Worm (Caenorhabditis elegans) whole organism, midembryonic: ENCODE data around the gene mrpl-32.

ENCODE experiments used
- T22C8.4 ChIP-seq: fragments of 200-800 bp; sonication (Bioruptor generic); IDR thresholded peaks from 2 replicates; pipeline ENCODE4 v1.3.6; 2022; ENCODE audit warnings: missing genetic modification characterization, missing compliant biosample characterization
- cog-1 ChIP-seq: sonication (generic microtip); optimal IDR thresholded peaks from 2 replicates; lab custom pipeline; 2016; ENCODE audit warnings: missing genetic modification characterization, missing compliant biosample characterization
- flt-1 ChIP-seq: fragments of 200-800 bp; sonication (Bioruptor generic); IDR thresholded peaks from 2 replicates; pipeline ENCODE4 v1.3.6; 2022; ENCODE audit warnings: missing genetic modification characterization, missing compliant biosample characterization
- klf-2 ChIP-seq: fragments of 200-800 bp; sonication (Bioruptor generic); conservative IDR thresholded peaks from 2 replicates; pipeline ENCODE4 v1.3.6; 2022; ENCODE audit warnings: missing genetic modification reagents, missing genetic modification characterization, missing compliant biosample characterization
- med-1 ChIP-seq: sonication (generic microtip); optimal IDR thresholded peaks from 2 replicates; lab custom pipeline; 2017; ENCODE audit warnings: missing genetic modification characterization, mild to moderate bottlenecking, missing compliant biosample characterization, antibody characterized with exemption, missing genetic modification reagents; ENCODE audit not compliant: insufficient read depth
- ref-1 ChIP-seq: fragments of 200-800 bp; sonication (Bioruptor generic); conservative IDR thresholded peaks from 2 replicates; pipeline ENCODE4 v1.3.6; 2022; ENCODE audit warnings: missing genetic modification reagents, missing genetic modification characterization, missing compliant biosample characterization
- tab-1 ChIP-seq: fragments of 200-800 bp; sonication (Bioruptor generic); IDR thresholded peaks from 2 replicates; pipeline ENCODE4 v1.3.6; 2022; ENCODE audit warnings: missing genetic modification characterization, missing compliant biosample characterization
- ztf-23 ChIP-seq: fragments of 200-800 bp; sonication (Bioruptor generic); IDR thresholded peaks from 2 replicates; pipeline ENCODE4 v1.3.6; 2022; ENCODE audit warnings: missing genetic modification reagents, missing genetic modification characterization, missing compliant biosample characterization
- ztf-29 ChIP-seq: fragments of 200-800 bp; sonication (Bioruptor generic); IDR thresholded peaks from 2 replicates; pipeline ENCODE4 v1.3.6; 2022; ENCODE audit warnings: missing genetic modification reagents, missing genetic modification characterization, missing compliant biosample characterization

mrpl-32 gene

ce11 chrIII:8413501-8413900 lies 36.1 kb upstream of the mrpl-32 start:
- no peak for TF ChIP-seq cog-1 (tag; lab: Kevin White, UChicago)
- TF ChIP-seq T22C8.4 = no peak
- TF ChIP-seq ztf-29 = no peak
- no peak for TF ChIP-seq klf-2 (GFP tag; lab: Robert Waterston, UW)
- TF ChIP-seq ref-1 (GFP tag; lab: Robert Waterston, UW) = no peak
- TF ChIP-seq ztf-23 = no peak
- no peak for TF ChIP-seq tab-1 (GFP tag; lab: Robert Waterston, UW)
- no peak for TF ChIP-seq flt-1 (GFP tag; lab: Robert Waterston, UW)

- TF ChIP-seq ref-1 (GFP tag; lab: Robert Waterston, UW) = no peak
- no peak for TF ChIP-seq flt-1 (GFP tag; lab: Robert Waterston, UW)
- no peak for TF ChIP-seq ztf-23
- no peak for TF ChIP-seq tab-1 (GFP tag; lab: Robert Waterston, UW)
- no peak for TF ChIP-seq klf-2 (GFP tag; lab: Robert Waterston, UW)
- no peak for TF ChIP-seq cog-1 (tag; lab: Kevin White, UChicago)
- no peak for TF ChIP-seq ztf-29
- no peak for TF ChIP-seq med-1 (GFP tag; lab: Kevin White, UChicago)
- no peak for TF ChIP-seq T22C8.4
Observed at ce11 chrIII:8416871-8417191, 32.7 kb upstream of the mrpl-32 start.

- TF ChIP-seq med-1 (GFP tag; lab: Kevin White, UChicago) (no peak), klf-2 (GFP tag; lab: Robert Waterston, UW) (no peak), ref-1 (GFP tag; lab: Robert Waterston, UW) (no peak), ztf-29 (no peak), cog-1 (tag; lab: Kevin White, UChicago) (peak; percentile 95), flt-1 (GFP tag; lab: Robert Waterston, UW) (0 out of 2 replicates have a peak, but pooled peaks have one; percentile 38), ztf-23 (peak; percentile 43; the same call in 1 of the 2 replicates), T22C8.4 (peak; percentile 64; the same call in 1 of the 2 replicates), tab-1 (GFP tag; lab: Robert Waterston, UW) (no peak)
Observed at ce11 chrIII:8417192-8417967, 32.2 kb upstream of the mrpl-32 start.

- TF ChIP-seq T22C8.4 = peak; percentile 62; the same call in 1 of the 2 replicates
- no peak for TF ChIP-seq ztf-23
Observed at ce11 chrIII:8417968-8418267, 31.6 kb upstream of the mrpl-32 start, which contains the start of gene sor-1. TSS of gene sor-1 (plus strand) at chrIII:8418168.

- TF ChIP-seq ztf-23 (peak; percentile 40; the same call in 1 of the 2 replicates), klf-2 (GFP tag; lab: Robert Waterston, UW) (no peak), med-1 (GFP tag; lab: Kevin White, UChicago) (no peak), ztf-29 (peak; percentile 59; the same call in 1 of the 2 replicates), cog-1 (tag; lab: Kevin White, UChicago) (peak; percentile 62), ref-1 (GFP tag; lab: Robert Waterston, UW) (no peak), tab-1 (GFP tag; lab: Robert Waterston, UW) (no peak), T22C8.4 (no peak), flt-1 (GFP tag; lab: Robert Waterston, UW) (no peak)
Observed at ce11 chrIII:8425076-8425475, 24.5 kb upstream of the mrpl-32 start.

ce11 chrIII:8426271-8426670 lies 23.3 kb upstream of the mrpl-32 start, which contains the start of gene cec-1:
TSS of gene cec-1 (plus strand) at chrIII:8426333.
- TF ChIP-seq ref-1 (GFP tag; lab: Robert Waterston, UW) (no peak), ztf-29 (no peak), cog-1 (tag; lab: Kevin White, UChicago) (no peak), T22C8.4 (no peak), flt-1 (GFP tag; lab: Robert Waterston, UW) (no peak), tab-1 (GFP tag; lab: Robert Waterston, UW) (no peak), ztf-23 (no peak), med-1 (GFP tag; lab: Kevin White, UChicago) (no peak), klf-2 (GFP tag; lab: Robert Waterston, UW) (no peak)

ce11 chrIII:8429035-8429434 lies 20.5 kb upstream of the mrpl-32 start, which contains the start of gene ZK1236.1:
TSS of gene ZK1236.1 (plus strand) at chrIII:8429297.
- TF ChIP-seq ref-1 (GFP tag; lab: Robert Waterston, UW) (no peak), T22C8.4 (no peak), tab-1 (GFP tag; lab: Robert Waterston, UW) (no peak), cog-1 (tag; lab: Kevin White, UChicago) (no peak), flt-1 (GFP tag; lab: Robert Waterston, UW) (no peak)

ce11 chrIII:8429497-8429896 lies 20.1 kb upstream of the mrpl-32 start:
- TF ChIP-seq ref-1 (GFP tag; lab: Robert Waterston, UW) = no peak

- TF ChIP-seq ref-1 (GFP tag; lab: Robert Waterston, UW) = no peak
Observed at ce11 chrIII:8432143-8432542, 17.4 kb upstream of the mrpl-32 start, which contains the start of gene ZK1236.5. TSS of gene ZK1236.5 (minus strand) at chrIII:8432214.

- TF ChIP-seq med-1 (GFP tag; lab: Kevin White, UChicago) = no peak
- TF ChIP-seq ztf-23 = no peak
- TF ChIP-seq klf-2 (GFP tag; lab: Robert Waterston, UW) = no peak
- no peak for TF ChIP-seq flt-1 (GFP tag; lab: Robert Waterston, UW)
- TF ChIP-seq cog-1 (tag; lab: Kevin White, UChicago) = no peak
- TF ChIP-seq tab-1 (GFP tag; lab: Robert Waterston, UW) = no peak
- no peak for TF ChIP-seq ref-1 (GFP tag; lab: Robert Waterston, UW)
- no peak for TF ChIP-seq T22C8.4
- no peak for TF ChIP-seq ztf-29
Observed at ce11 chrIII:8435074-8435473, 14.5 kb upstream of the mrpl-32 start, which contains the start of gene ZK1236.9. TSS of gene ZK1236.9 (minus strand) at chrIII:8435174.
